Worm (Caenorhabditis elegans) whole organism, L4/young adult: ENCODE measurements around the gene F56D6.22.

ENCODE experiments used
- W03F9.2 ChIP-seq: fragments of 150-350 bp; optimal IDR thresholded peaks from 2 replicates; lab custom pipeline; 2014; ENCODE audit warnings: missing biosample characterization, missing genetic modification characterization
- dao-5 ChIP-seq: sonication (generic microtip); optimal IDR thresholded peaks from 2 replicates; lab custom pipeline; 2016; ENCODE audit warnings: missing genotype, missing genetic modification characterization, moderate library complexity, missing compliant biosample characterization
- him-1 ChIP-seq: sonication (generic microtip); optimal IDR thresholded peaks from 2 replicates; lab custom pipeline; 2016; ENCODE audit warnings: missing genotype, missing genetic modification reagents, missing genetic modification characterization, missing compliant biosample characterization

ce11 chrIV:3857999-3858552 is 49.3 kb downstream of the F56D6.22 start:
- TF ChIP-seq him-1 (no peak), W03F9.2 (tag; lab: Kevin White, UChicago) (no peak), dao-5 (tag; lab: Kevin White, UChicago) (no peak)
